Fruit fly (Drosophila melanogaster): Measurements from ENCODE around the gene Ddrgk1.

DNA sequence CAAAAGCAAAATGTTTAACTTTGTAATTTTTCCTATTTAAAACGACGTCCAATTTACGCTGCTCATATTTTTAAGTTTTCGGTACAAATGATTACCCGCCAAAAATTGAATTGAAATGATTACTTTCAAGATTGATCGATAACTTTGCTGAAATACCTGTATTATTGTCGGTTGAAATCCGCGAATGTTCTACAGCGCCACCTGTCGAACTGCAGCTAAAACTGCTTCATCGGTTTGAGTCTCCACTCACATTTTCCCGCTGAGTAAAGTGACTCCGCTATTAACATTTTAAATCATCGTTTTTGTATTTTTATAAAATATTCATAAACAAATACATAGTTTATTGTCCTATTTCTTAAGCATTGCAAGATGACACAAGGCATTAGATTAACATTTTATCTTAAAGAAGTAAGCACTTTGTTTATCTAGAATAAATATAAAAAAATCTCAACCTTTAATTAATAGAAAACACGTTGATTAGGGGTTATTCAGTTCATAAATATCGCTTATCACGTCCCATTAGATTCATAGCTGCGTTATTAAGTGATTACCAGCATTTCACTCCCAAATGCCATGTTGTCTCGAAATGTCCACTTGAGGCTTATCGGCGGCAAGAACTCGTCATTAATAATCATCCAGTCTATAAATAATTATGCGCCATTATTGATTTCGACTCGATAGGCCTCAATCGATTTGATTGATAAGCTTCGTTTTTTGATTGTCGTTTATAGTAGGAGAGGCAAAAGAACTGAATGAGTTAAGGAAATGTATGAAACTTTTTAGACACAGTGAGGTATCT is 35.1 kb upstream of the Ddrgk1 start:
- no peak for TF ChIP-seq CG6808 (GFP tag; optimal IDR thresholded peaks at IDR 0.05)
- TF ChIP-seq lz (GFP tag; optimal IDR thresholded peaks at IDR 0.05): no peak
- no peak for TF ChIP-seq CG6163 (GFP tag; IDR thresholded peaks at IDR 0.05)
- no peak for TF ChIP-seq Lpt (GFP tag; optimal IDR thresholded peaks at IDR 0.05)
- TF ChIP-seq OdsH (GFP tag; optimal IDR thresholded peaks at IDR 0.05): no peak
- no peak for TF ChIP-seq Hr38 (GFP tag; optimal IDR thresholded peaks at IDR 0.05)
- TF ChIP-seq CG7368 (GFP tag; optimal IDR thresholded peaks at IDR 0.05): no peak
- TF ChIP-seq fd59A (GFP tag; optimal IDR thresholded peaks at IDR 0.05): no peak
- no peak for TF ChIP-seq CG16779 (tag; optimal IDR thresholded peaks at IDR 0.05)
- TF ChIP-seq CG10669 (GFP tag; optimal IDR thresholded peaks at IDR 0.05): no peak
- TF ChIP-seq Sox14 (GFP tag; optimal IDR thresholded peaks at IDR 0.05): no peak
- TF ChIP-seq CG8319 (GFP tag; optimal IDR thresholded peaks at IDR 0.05): no peak
- TF ChIP-seq Eip93F (GFP tag; optimal IDR thresholded peaks at IDR 0.05): no peak
- no peak for TF ChIP-seq dac (GFP tag; optimal IDR thresholded peaks at IDR 0.05)

Data from whole organism, prepupa.